Fruit fly (Drosophila melanogaster): Measurements from ENCODE around the gene CG31300.

Gene CG31300

dm6 chr3R:25316016-25316415, 32.6 kb downstream of the CG31300 start, which contains the start of gene CG10559:
Gene CG10559 (minus strand): TSS chr3R:25316116.
- TF ChIP-seq Hr39 (GFP tag; optimal IDR thresholded peaks at IDR 0.05) (no peak), CG11902 (GFP tag; optimal IDR thresholded peaks at IDR 0.05) (no peak), fkh (GFP tag; optimal IDR thresholded peaks at IDR 0.05) (peak; percentile 45)

- no peak for TF ChIP-seq OdsH (GFP tag; optimal IDR thresholded peaks at IDR 0.05)
- TF ChIP-seq Lpt (GFP tag; optimal IDR thresholded peaks at IDR 0.05), result no peak
- TF ChIP-seq CG4318 (GFP tag; optimal IDR thresholded peaks at IDR 0.05), result no peak
- TF ChIP-seq Eip75B (GFP tag; optimal IDR thresholded peaks at IDR 0.05), result no peak
- TF ChIP-seq CG8319 (GFP tag; optimal IDR thresholded peaks at IDR 0.05), result no peak
- TF ChIP-seq CG16779 (tag; optimal IDR thresholded peaks at IDR 0.05), result no peak
- no peak for TF ChIP-seq net (GFP tag; optimal IDR thresholded peaks at IDR 0.05)
- no peak for TF ChIP-seq topi (GFP tag; optimal IDR thresholded peaks at IDR 0.05)
- no peak for TF ChIP-seq Sox14 (GFP tag; optimal IDR thresholded peaks at IDR 0.05)
These were observed 34.6 kb downstream of the CG31300 start, which contains the start of gene CG10553 for dm6 chr3R:25318011-25318410. Gene CG10553 (minus strand): TSS chr3R:25318111.

- no peak for TF ChIP-seq CG3919 (GFP tag; optimal IDR thresholded peaks at IDR 0.05)
- TF ChIP-seq Ets21C (GFP tag; optimal IDR thresholded peaks at IDR 0.05), result no peak
- no peak for TF ChIP-seq achi (GFP tag; optimal IDR thresholded peaks at IDR 0.05)
- no peak for TF ChIP-seq spab (GFP tag; optimal IDR thresholded peaks at IDR 0.05)
- TF ChIP-seq fd59A (GFP tag; optimal IDR thresholded peaks at IDR 0.05), result no peak
- no peak for TF ChIP-seq CG9139 (GFP tag; optimal IDR thresholded peaks at IDR 0.05)
- no peak for TF ChIP-seq CG10669 (GFP tag; optimal IDR thresholded peaks at IDR 0.05)
- no peak for TF ChIP-seq eg (GFP tag; IDR thresholded peaks at IDR 0.05)
- TF ChIP-seq CG15336 (GFP tag; IDR thresholded peaks at IDR 0.05), result no peak
- TF ChIP-seq CG3032 (tag; optimal IDR thresholded peaks at IDR 0.05), result no peak
- no peak for TF ChIP-seq CG11762 (GFP tag; optimal IDR thresholded peaks at IDR 0.05; ENCODE audit: insufficient read depth)
- no peak for TF ChIP-seq OdsH (GFP tag; optimal IDR thresholded peaks at IDR 0.05)
- no peak for TF ChIP-seq CG16779 (tag; optimal IDR thresholded peaks at IDR 0.05)
- no peak for TF ChIP-seq Hr4 (GFP tag; optimal IDR thresholded peaks at IDR 0.05)
- no peak for TF ChIP-seq fd85E (GFP tag; optimal IDR thresholded peaks at IDR 0.05)
- TF ChIP-seq Sox15 (GFP tag; optimal IDR thresholded peaks at IDR 0.05), result no peak
- no peak for TF ChIP-seq CG34406 (GFP tag; optimal IDR thresholded peaks at IDR 0.05)
- no peak for TF ChIP-seq acj6 (GFP tag; optimal IDR thresholded peaks at IDR 0.05)
These were observed 36.8 kb downstream of the CG31300 start, which contains the start of gene CG10560 for dm6 chr3R:25320051-25320705. Gene CG10560 (minus strand): TSS chr3R:25320101.

- TF ChIP-seq Eip93F (GFP tag; optimal IDR thresholded peaks at IDR 0.05) (no peak), CG6276 (GFP tag; optimal IDR thresholded peaks at IDR 0.05) (no peak), Hr39 (GFP tag; optimal IDR thresholded peaks at IDR 0.05) (no peak), net (GFP tag; optimal IDR thresholded peaks at IDR 0.05) (no peak), CG32006 (GFP tag; optimal IDR thresholded peaks at IDR 0.05) (no peak), Sox102F (GFP tag; optimal IDR thresholded peaks at IDR 0.05) (no peak), Sox15 (GFP tag; optimal IDR thresholded peaks at IDR 0.05) (no peak), fd85E (GFP tag; optimal IDR thresholded peaks at IDR 0.05) (no peak), esn (GFP tag; optimal IDR thresholded peaks at IDR 0.05) (no peak), CG11294 (GFP tag; IDR thresholded peaks at IDR 0.05) (no peak), achi (GFP tag; optimal IDR thresholded peaks at IDR 0.05) (no peak), CG3919 (GFP tag; optimal IDR thresholded peaks at IDR 0.05) (no peak), CG6163 (GFP tag; IDR thresholded peaks at IDR 0.05) (no peak), svp (GFP tag) (no peak), dac (GFP tag; optimal IDR thresholded peaks at IDR 0.05) (no peak), Eip78C (GFP tag) (no peak), Eip75B (GFP tag; optimal IDR thresholded peaks at IDR 0.05) (no peak)
These were observed 37.5 kb downstream of the CG31300 start for dm6 chr3R:25320898-25321297.

All from whole organism, prepupa.